Fruit fly (Drosophila melanogaster) whole organism, embryonic: ENCODE measurements around the gene CG5828.
A peak's percentile ranks its signal among the peaks of the same experiment; 100 is the strongest.

Experiments used
- Ada2b ChIP-seq: fragments of 200-800 bp; sonication (Bioruptor generic); IDR thresholded peaks from 2 replicates; pipeline ENCODE4 v1.3.6; 2022; ENCODE audit warnings: missing biosample characterization, missing genetic modification characterization
- Aef1 ChIP-seq: fragments of 200-800 bp; sonication (Bioruptor generic); IDR thresholded peaks from 3 replicates; pipeline ENCODE4 v1.3.6; 2022; ENCODE audit warnings: missing biosample characterization, missing genetic modification characterization
- B-H1 ChIP-seq: fragments of 200-800 bp; sonication (Bioruptor generic); IDR thresholded peaks from 3 replicates; pipeline ENCODE4 v1.3.6; 2022; ENCODE audit warnings: missing biosample characterization, missing genetic modification characterization
- Bgb ChIP-seq: fragments of 200-800 bp; sonication (Bioruptor generic); IDR thresholded peaks from 2 replicates; pipeline ENCODE4 v1.3.6; 2022; ENCODE audit warnings: missing biosample characterization, missing genetic modification characterization; ENCODE audit not compliant: partially characterized antibody
- Blimp-1 ChIP-seq: fragments of 200-800 bp; sonication (Bioruptor generic); optimal IDR thresholded peaks from 3 replicates; lab custom pipeline; 2018; ENCODE audit warnings: missing biosample characterization, missing genetic modification characterization, mild to moderate bottlenecking, moderate library complexity, missing genetic modification reagents
- CG10979 ChIP-seq: fragments of 200-800 bp; sonication (Bioruptor generic); optimal IDR thresholded peaks from 2 replicates; lab custom pipeline; 2018; ENCODE audit warnings: missing biosample characterization, mild to moderate bottlenecking, missing genetic modification characterization, moderate library complexity
- CG1233 ChIP-seq: fragments of 200-800 bp; sonication (Bioruptor generic); optimal IDR thresholded peaks from 4 replicates; lab custom pipeline; 2018; ENCODE audit warnings: missing biosample characterization, mild to moderate bottlenecking, missing genetic modification characterization
- CG13894 ChIP-seq: fragments of 200-800 bp; sonication (Bioruptor generic); optimal IDR thresholded peaks from 3 replicates; lab custom pipeline; 2018; ENCODE audit warnings: missing biosample characterization, mild to moderate bottlenecking, missing genetic modification characterization, moderate library complexity
- CG15011 ChIP-seq: fragments of 200-800 bp; sonication (Bioruptor generic); optimal IDR thresholded peaks from 3 replicates; lab custom pipeline; 2018; ENCODE audit warnings: missing biosample characterization, mild to moderate bottlenecking, missing genetic modification characterization
- CG15514 ChIP-seq: fragments of 200-800 bp; sonication (Bioruptor generic); optimal IDR thresholded peaks from 3 replicates; lab custom pipeline; 2017; ENCODE audit warnings: missing biosample characterization, missing genetic modification characterization, mild to moderate bottlenecking, moderate library complexity, missing genetic modification reagents
- CG1602 ChIP-seq: fragments of 200-800 bp; sonication (Bioruptor generic); optimal IDR thresholded peaks from 3 replicates; lab custom pipeline; 2016; ENCODE audit warnings: missing biosample characterization, missing genetic modification characterization
- CG1647 ChIP-seq: fragments of 200-800 bp; sonication (Bioruptor generic); optimal IDR thresholded peaks from 3 replicates; lab custom pipeline; 2016; ENCODE audit warnings: missing biosample characterization, missing genetic modification characterization
- CG17328 ChIP-seq: fragments of 200-800 bp; sonication (Bioruptor generic); IDR thresholded peaks from 2 replicates; pipeline ENCODE4 v1.3.6; 2022; ENCODE audit warnings: missing biosample characterization, missing genetic modification characterization
- CG2202 ChIP-seq: fragments of 200-800 bp; sonication (Bioruptor generic); optimal IDR thresholded peaks from 2 replicates; lab custom pipeline; 2018; ENCODE audit warnings: missing biosample characterization, mild to moderate bottlenecking, missing genetic modification characterization
- CG31441 ChIP-seq: fragments of 200-800 bp; sonication (Bioruptor generic); IDR thresholded peaks from 2 replicates; pipeline ENCODE4 v1.3.6; 2022; ENCODE audit warnings: missing biosample characterization, missing genetic modification characterization
- CG32532 ChIP-seq: fragments of 200-800 bp; sonication (Bioruptor generic); IDR thresholded peaks from 2 replicates; pipeline ENCODE4 v1.3.6; 2022; ENCODE audit warnings: missing biosample characterization, missing genetic modification characterization
- CG4730 ChIP-seq: fragments of 200-800 bp; sonication (Bioruptor generic); IDR thresholded peaks from 2 replicates; pipeline ENCODE4 v1.3.6; 2022; ENCODE audit warnings: missing biosample characterization, missing genetic modification characterization
- CG8281 ChIP-seq: fragments of 200-800 bp; sonication (Bioruptor generic); optimal IDR thresholded peaks from 2 replicates; lab custom pipeline; 2018; ENCODE audit warnings: missing biosample characterization, mild to moderate bottlenecking, missing genetic modification characterization, moderate library complexity
- CoRest ChIP-seq: fragments of 200-800 bp; sonication (Bioruptor generic); optimal IDR thresholded peaks from 3 replicates; lab custom pipeline; 2018; ENCODE audit warnings: missing biosample characterization, mild to moderate bottlenecking, missing genetic modification characterization, moderate library complexity
- Deaf1 ChIP-seq: fragments of 200-800 bp; optimal IDR thresholded peaks from 3 replicates; lab custom pipeline; 2019; ENCODE audit warnings: missing biosample characterization, mild to moderate bottlenecking, missing genetic modification characterization, moderate library complexity
- GATAe ChIP-seq: fragments of 200-800 bp; sonication (Bioruptor generic); conservative IDR thresholded peaks from 2 replicates; pipeline ENCODE4 v1.3.6; 2022; ENCODE audit warnings: missing biosample characterization, missing genetic modification characterization
- HHEX ChIP-seq: fragments of 200-800 bp; sonication (Bioruptor generic); optimal IDR thresholded peaks from 3 replicates; lab custom pipeline; 2017; ENCODE audit warnings: missing biosample characterization, mild to moderate bottlenecking, missing genetic modification characterization, missing genetic modification reagents
- HLH54F ChIP-seq: fragments of 200-800 bp; sonication (Bioruptor generic); optimal IDR thresholded peaks from 3 replicates; lab custom pipeline; 2016; ENCODE audit warnings: missing biosample characterization, missing genetic modification characterization
- Lhr ChIP-seq: fragments of 200-800 bp; sonication (Bioruptor generic); optimal IDR thresholded peaks from 3 replicates; lab custom pipeline; 2017; ENCODE audit warnings: mild to moderate bottlenecking, missing biosample characterization, missing genetic modification reagents, missing genetic modification characterization
- Lim3 ChIP-seq: fragments of 200-800 bp; sonication (Bioruptor generic); IDR thresholded peaks from 2 replicates; pipeline ENCODE4 v1.3.6; 2022; ENCODE audit warnings: missing biosample characterization, missing genetic modification characterization
- Lpt ChIP-seq: fragments of >200 bp; optimal IDR thresholded peaks from 2 replicates; lab custom pipeline; 2018; ENCODE audit warnings: missing biosample characterization, missing genetic modification characterization
- MBD-R2 ChIP-seq: fragments of 200-800 bp; sonication (Bioruptor generic); IDR thresholded peaks from 2 replicates; pipeline ENCODE4 v1.3.6; 2022; ENCODE audit warnings: missing biosample characterization, missing genetic modification characterization
- MTF-1 ChIP-seq: fragments of 200-800 bp; sonication (Bioruptor generic); optimal IDR thresholded peaks from 2 replicates; lab custom pipeline; 2018; ENCODE audit warnings: missing biosample characterization, mild to moderate bottlenecking, missing genetic modification characterization, borderline replicate concordance
- Myb ChIP-seq: fragments of 200-800 bp; sonication (Bioruptor generic); optimal IDR thresholded peaks from 2 replicates; lab custom pipeline; 2016; ENCODE audit warnings: missing biosample characterization, missing genetic modification characterization
- Nf-YB ChIP-seq: fragments of 200-800 bp; sonication (Bioruptor generic); optimal IDR thresholded peaks from 3 replicates; lab custom pipeline; 2019; ENCODE audit warnings: missing biosample characterization, mild to moderate bottlenecking, missing genetic modification characterization, moderate library complexity
- Nf-YC ChIP-seq: fragments of 200-800 bp; optimal IDR thresholded peaks from 3 replicates; lab custom pipeline; 2019; ENCODE audit warnings: missing biosample characterization, mild to moderate bottlenecking, missing genetic modification characterization, moderate library complexity
- Opbp ChIP-seq: fragments of 200-800 bp; sonication (Bioruptor generic); IDR thresholded peaks from 3 replicates; pipeline ENCODE4 v1.3.6; 2022; ENCODE audit warnings: missing biosample characterization, missing genetic modification characterization; ENCODE audit not compliant: partially characterized antibody
- Spps ChIP-seq: fragments of 200-800 bp; sonication (Bioruptor generic); optimal IDR thresholded peaks from 2 replicates; lab custom pipeline; 2018; ENCODE audit warnings: missing biosample characterization, mild to moderate bottlenecking, missing genetic modification characterization
- Usf ChIP-seq: fragments of 200-800 bp; sonication (Bioruptor generic); optimal IDR thresholded peaks from 2 replicates; lab custom pipeline; 2017; ENCODE audit warnings: missing genotype, missing biosample characterization, missing genetic modification characterization
- amos ChIP-seq: fragments of 200-800 bp; sonication (Bioruptor generic); IDR thresholded peaks from 2 replicates; pipeline ENCODE4 v1.3.6; 2022; ENCODE audit warnings: missing biosample characterization, missing genetic modification characterization; ENCODE audit not compliant: partially characterized antibody
- ara ChIP-seq: fragments of 200-800 bp; sonication (Bioruptor generic); IDR thresholded peaks from 2 replicates; pipeline ENCODE4 v1.3.6; 2022; ENCODE audit warnings: missing biosample characterization, missing genetic modification characterization
- ash1 ChIP-seq: fragments of 200-800 bp; sonication (Bioruptor generic); optimal IDR thresholded peaks from 2 replicates; lab custom pipeline; 2018; ENCODE audit warnings: missing biosample characterization, mild to moderate bottlenecking, missing genetic modification characterization
- cad ChIP-seq: fragments of >200 bp; optimal IDR thresholded peaks from 2 replicates; lab custom pipeline; 2017; ENCODE audit warnings: missing biosample characterization, missing genetic modification characterization
- croc ChIP-seq: fragments of 200-800 bp; sonication (Bioruptor generic); conservative IDR thresholded peaks from 3 replicates; pipeline ENCODE4 v1.3.6; 2022; ENCODE audit warnings: missing biosample characterization, missing genetic modification characterization
- dimm ChIP-seq: fragments of 200-800 bp; sonication (Bioruptor generic); IDR thresholded peaks from 2 replicates; pipeline ENCODE4 v1.3.6; 2022; ENCODE audit warnings: missing biosample characterization, missing genetic modification characterization
- dysf ChIP-seq: fragments of 200-800 bp; sonication (Bioruptor generic); IDR thresholded peaks from 3 replicates; pipeline ENCODE4 v1.3.6; 2022; ENCODE audit warnings: missing biosample characterization, missing genetic modification characterization
- gro ChIP-seq: fragments of 200-800 bp; sonication (Bioruptor generic); optimal IDR thresholded peaks from 2 replicates; lab custom pipeline; 2016; ENCODE audit warnings: missing biosample characterization, missing genetic modification characterization
- gsb ChIP-seq: fragments of 200-800 bp; sonication (Bioruptor generic); IDR thresholded peaks from 2 replicates; pipeline ENCODE4 v1.3.6; 2022; ENCODE audit warnings: missing biosample characterization, missing genetic modification characterization
- hb ChIP-seq: fragments of 200-800 bp; sonication (Bioruptor generic); IDR thresholded peaks from 3 replicates; pipeline ENCODE4 v1.3.6; 2022; ENCODE audit warnings: missing biosample characterization, missing genetic modification characterization; ENCODE audit not compliant: partially characterized antibody
- hth ChIP-seq: fragments of >200 bp; optimal IDR thresholded peaks from 2 replicates; lab custom pipeline; 2017; ENCODE audit warnings: inconsistent platforms
- odd ChIP-seq: fragments of 200-800 bp; sonication (Bioruptor generic); optimal IDR thresholded peaks from 2 replicates; lab custom pipeline; 2017; ENCODE audit warnings: missing biosample characterization, mild to moderate bottlenecking, missing genetic modification characterization
- prd ChIP-seq, 3 experiments: fragments of >200 bp in 2 of 3; fragments of 200-800 bp in 1 of 3; sonication (Bioruptor generic) in 1 of 3; optimal IDR thresholded peaks in 2 of 3; IDR thresholded peaks in 1 of 3; 2 replicates in 2 of 3; 3 replicates in 1 of 3; pipeline versions ENCODE4 v1.3.6 to Lab custom; 2017 to 2022; ENCODE audit warnings: missing biosample characterization in 1 of 3, missing genetic modification characterization in 1 of 3
- sob ChIP-seq: fragments of 200-800 bp; sonication (Bioruptor generic); IDR thresholded peaks from 2 replicates; pipeline ENCODE4 v1.3.6; 2022; ENCODE audit warnings: missing biosample characterization, missing genetic modification characterization
- trem ChIP-seq: fragments of 200-800 bp; optimal IDR thresholded peaks from 3 replicates; lab custom pipeline; 2019; ENCODE audit warnings: missing biosample characterization, mild to moderate bottlenecking, missing genetic modification characterization, moderate library complexity
- trh ChIP-seq: fragments of 200-800 bp; sonication (Bioruptor generic); optimal IDR thresholded peaks from 2 replicates; lab custom pipeline; 2016; ENCODE audit warnings: missing biosample characterization, missing genetic modification characterization
- tx ChIP-seq: fragments of 200-800 bp; sonication (Bioruptor generic); optimal IDR thresholded peaks from 2 replicates; lab custom pipeline; 2016; ENCODE audit warnings: missing biosample characterization, missing genetic modification characterization

CG5828 gene

dm6 chr2L:5063936-5064335 lies 29.8 kb upstream of the CG5828 start (continued):
- TF ChIP-seq CG32532 (peak; percentile 28; the same call in 1 of the 2 replicates), CG31441 (no peak), Deaf1 (tag; lab: Kevin White, UChicago) (peak; percentile 13), CG1647 (GFP tag; lab: Kevin White, UChicago) (no peak), Nf-YB (no peak), CG1233 (GFP tag; lab: Kevin White, UChicago) (no peak), CG15514 (GFP tag; lab: Kevin White, UChicago) (peak; percentile 36), Ada2b (GFP tag; lab: Robert Waterston, UW) (no peak), Nf-YC (tag; lab: Kevin White, UChicago) (peak; percentile 24), GATAe (no peak), CG1602 (GFP tag; lab: Kevin White, UChicago) (no peak), CG17328 (no peak), HLH54F (GFP tag; lab: Kevin White, UChicago) (no peak), ara (no peak), CG10979 (tag; lab: Kevin White, UChicago) (no peak), trh (GFP tag; lab: Kevin White, UChicago) (no peak), Blimp-1 (GFP tag; lab: Kevin White, UChicago) (no peak), hth (no peak), Lpt (GFP tag; lab: Kevin White, UChicago) (no peak), odd (peak; percentile 12), Lim3 (GFP tag; lab: Robert Waterston, UW) (no peak), gsb (GFP tag; lab: Robert Waterston, UW) (no peak), trem (no peak), MTF-1 (GFP tag; lab: Kevin White, UChicago) (no peak), CG8281 (tag; lab: Kevin White, UChicago) (no peak), Spps (no peak), dimm (GFP tag; lab: Robert Waterston, UW) (no peak), Usf (GFP tag; lab: Kevin White, UChicago) (no peak), Aef1 (no peak), prd (optimal IDR thresholded peaks at IDR 0.05; lab: Kevin White, UChicago) (no peak), prd (GFP tag; IDR thresholded peaks at IDR 0.05; lab: Robert Waterston, UW) (no peak), Bgb (no peak), croc (no peak)

- TF ChIP-seq amos (GFP tag; lab: Robert Waterston, UW) (peak; percentile 48), hb (GFP tag; lab: Robert Waterston, UW) (no peak), cad (GFP tag; lab: Kevin White, UChicago) (no peak), gro (peak; percentile 88), CG13894 (tag; lab: Kevin White, UChicago) (peak; percentile 83), HHEX (GFP tag; lab: Kevin White, UChicago) (peak; percentile 89), CoRest (tag; lab: Kevin White, UChicago) (peak; percentile 68), dysf (peak; percentile 55; the same call in 1 of the 3 replicates), CG15011 (GFP tag; lab: Kevin White, UChicago) (peak; percentile 76), tx (GFP tag; lab: Kevin White, UChicago) (peak; percentile 63), Myb (GFP tag; lab: Kevin White, UChicago) (peak; percentile 81), ash1 (peak; percentile 74), Opbp (GFP tag; lab: Robert Waterston, UW) (peak; percentile 48; the same call in 1 of the 3 replicates), MBD-R2 (GFP tag; lab: Robert Waterston, UW) (peak; percentile 67), Lhr (peak; percentile 92), sob (GFP tag; lab: Robert Waterston, UW) (peak; percentile 85), CG4730 (GFP tag; lab: Robert Waterston, UW) (no peak), B-H1 (GFP tag; lab: Robert Waterston, UW) (peak; percentile 54; the same call in 1 of the 3 replicates), CG2202 (tag; lab: Kevin White, UChicago) (peak; percentile 59)
Measured at dm6 chr2L:5070797-5071579, 22.8 kb upstream of the CG5828 start, which contains the start of gene RpL37A. RpL37A (plus strand) TSS chr2L:5070957.
